Worm (Caenorhabditis elegans) whole organism, mixed stage, embryonic: ENCODE results near the gene ZK355.2.

Source experiments
- M03D4.4 ChIP-seq: sonication (generic microtip); optimal IDR thresholded peaks from 2 replicates; lab custom pipeline; 2017; ENCODE audit warnings: mild to moderate bottlenecking, missing genetic modification characterization, missing compliant biosample characterization
- bed-3 ChIP-seq: fragments of 200-800 bp; sonication (Bioruptor generic); optimal IDR thresholded peaks from 3 replicates; lab custom pipeline; 2018; ENCODE audit warnings: mild to moderate bottlenecking, missing genetic modification characterization, moderate library complexity, missing compliant biosample characterization
- blmp-1 ChIP-seq: fragments of 150-350 bp; optimal IDR thresholded peaks from 2 replicates; lab custom pipeline; 2014; ENCODE audit warnings: missing biosample characterization, missing genetic modification characterization
- ceh-39 ChIP-seq: fragments of 150-350 bp; optimal IDR thresholded peaks from 2 replicates; lab custom pipeline; 2014; ENCODE audit warnings: missing biosample characterization, missing genetic modification characterization
- ceh-43 ChIP-seq: fragments of 200-800 bp; sonication (Bioruptor generic); optimal IDR thresholded peaks from 2 replicates; lab custom pipeline; 2018; ENCODE audit warnings: mild to moderate bottlenecking, missing genetic modification characterization, moderate library complexity, missing compliant biosample characterization
- ceh-83 ChIP-seq: fragments of 200-800 bp; sonication (Bioruptor generic); optimal IDR thresholded peaks from 2 replicates; lab custom pipeline; 2018; ENCODE audit warnings: mild to moderate bottlenecking, missing genetic modification characterization, missing compliant biosample characterization
- ces-1 ChIP-seq: fragments of 150-350 bp; optimal IDR thresholded peaks from 2 replicates; lab custom pipeline; 2014; ENCODE audit warnings: missing biosample characterization, missing genetic modification reagents, missing genetic modification characterization
- cnd-1 ChIP-seq: fragments of 200-800 bp; sonication (Bioruptor generic); optimal IDR thresholded peaks from 2 replicates; lab custom pipeline; 2018; ENCODE audit warnings: mild to moderate bottlenecking, missing genetic modification characterization, missing compliant biosample characterization
- drap-1 ChIP-seq: fragments of 200-800 bp; sonication (Bioruptor generic); optimal IDR thresholded peaks from 3 replicates; lab custom pipeline; 2018; ENCODE audit warnings: mild to moderate bottlenecking, missing genetic modification characterization, missing compliant biosample characterization
- elt-1 ChIP-seq: sonication (generic microtip); optimal IDR thresholded peaks from 2 replicates; lab custom pipeline; 2017; ENCODE audit warnings: missing genetic modification characterization, mild to moderate bottlenecking, missing compliant biosample characterization, antibody characterized with exemption, moderate library complexity, borderline replicate concordance; ENCODE audit not compliant: insufficient read depth
- elt-3 ChIP-seq: fragments of 150-350 bp; optimal IDR thresholded peaks from 2 replicates; lab custom pipeline; 2014; ENCODE audit warnings: missing biosample characterization, missing genetic modification characterization
- flh-1 ChIP-seq: fragments of 200-800 bp; sonication (Bioruptor generic); optimal IDR thresholded peaks from 2 replicates; lab custom pipeline; 2018; ENCODE audit warnings: mild to moderate bottlenecking, missing genetic modification characterization, moderate library complexity, missing compliant biosample characterization
- hlh-1 ChIP-seq: fragments of 150-350 bp; optimal IDR thresholded peaks from 2 replicates; lab custom pipeline; 2014; ENCODE audit warnings: missing biosample characterization, missing genetic modification reagents, missing genetic modification characterization
- lin-13 ChIP-seq: fragments of 150-350 bp; optimal IDR thresholded peaks from 2 replicates; lab custom pipeline; 2014; ENCODE audit warnings: missing biosample characterization, missing genetic modification characterization
- lin-32 ChIP-seq: fragments of 200-800 bp; sonication (Bioruptor generic); optimal IDR thresholded peaks from 2 replicates; lab custom pipeline; 2018; ENCODE audit warnings: mild to moderate bottlenecking, missing genetic modification characterization, missing compliant biosample characterization
- lsy-2 ChIP-seq: fragments of 150-350 bp; optimal IDR thresholded peaks from 2 replicates; lab custom pipeline; 2014; ENCODE audit warnings: missing biosample characterization, missing genetic modification characterization
- mep-1 ChIP-seq: fragments of 150-350 bp; optimal IDR thresholded peaks from 2 replicates; lab custom pipeline; 2017; ENCODE audit warnings: missing biosample characterization, missing genetic modification reagents, missing genetic modification characterization, inconsistent platforms
- mls-2 ChIP-seq: sonication (generic microtip); optimal IDR thresholded peaks from 2 replicates; lab custom pipeline; 2016; ENCODE audit warnings: mild to moderate bottlenecking, missing genetic modification characterization, moderate library complexity, missing compliant biosample characterization
- nhr-12 ChIP-seq: fragments of 150-350 bp; optimal IDR thresholded peaks from 2 replicates; lab custom pipeline; 2014; ENCODE audit warnings: missing biosample characterization, missing genetic modification characterization
- nhr-2 ChIP-seq: fragments of 150-350 bp; optimal IDR thresholded peaks from 2 replicates; lab custom pipeline; 2014; ENCODE audit warnings: missing biosample characterization, missing genetic modification characterization
- nhr-237 ChIP-seq: fragments of 150-350 bp; optimal IDR thresholded peaks from 2 replicates; lab custom pipeline; 2014; ENCODE audit warnings: missing biosample characterization, missing genetic modification characterization
- nhr-28 ChIP-seq: fragments of 150-350 bp; optimal IDR thresholded peaks from 2 replicates; lab custom pipeline; 2014; ENCODE audit warnings: missing biosample characterization, missing genetic modification characterization
- pha-4 ChIP-seq: fragments of 150-350 bp; optimal IDR thresholded peaks from 2 replicates; lab custom pipeline; 2018; ENCODE audit warnings: missing biosample characterization, missing genetic modification reagents, missing genetic modification characterization
- sem-2 ChIP-seq: fragments of 200-800 bp; sonication (Bioruptor generic); optimal IDR thresholded peaks from 2 replicates; lab custom pipeline; 2018; ENCODE audit warnings: mild to moderate bottlenecking, missing genetic modification characterization, missing compliant biosample characterization
- snpc-4 ChIP-seq: fragments of 150-350 bp; optimal IDR thresholded peaks from 2 replicates; lab custom pipeline; 2014; ENCODE audit warnings: missing biosample characterization, missing genetic modification characterization
- sptf-1 ChIP-seq: sonication (generic microtip); optimal IDR thresholded peaks from 2 replicates; lab custom pipeline; 2017; ENCODE audit warnings: mild to moderate bottlenecking, missing genetic modification characterization, moderate library complexity, missing compliant biosample characterization
- tbx-8 ChIP-seq: fragments of 200-800 bp; sonication (Bioruptor generic); optimal IDR thresholded peaks from 2 replicates; lab custom pipeline; 2018; ENCODE audit warnings: mild to moderate bottlenecking, missing genetic modification characterization, moderate library complexity, missing compliant biosample characterization
- unc-120 ChIP-seq: sonication (generic microtip); optimal IDR thresholded peaks from 2 replicates; lab custom pipeline; 2017; ENCODE audit warnings: missing genetic modification characterization, missing compliant biosample characterization; ENCODE audit not compliant: poor library complexity, severe bottlenecking
- unc-39 ChIP-seq: fragments of 150-350 bp; optimal IDR thresholded peaks from 2 replicates; lab custom pipeline; 2014; ENCODE audit warnings: missing biosample characterization, missing genetic modification characterization
- zip-8 ChIP-seq: fragments of 150-350 bp; optimal IDR thresholded peaks from 2 replicates; lab custom pipeline; 2014; ENCODE audit warnings: missing biosample characterization, missing genetic modification characterization
- ztf-11 ChIP-seq: fragments of 150-350 bp; optimal IDR thresholded peaks from 2 replicates; lab custom pipeline; 2014; ENCODE audit warnings: missing biosample characterization, missing genetic modification characterization

Gene ZK355.2

ce11 chrII:2923617-2924016 lies at the start of gene ZK355.2:
TSS of gene ZK355.2 (plus strand) at chrII:2923917.
- TF ChIP-seq ceh-83 (no peak), nhr-12 (tag; lab: Kevin White, UChicago) (no peak), elt-1 (tag; lab: Kevin White, UChicago) (no peak), ceh-43 (no peak), zip-8 (tag; lab: Kevin White, UChicago) (no peak)

ce11 chrII:2874801-2875200 lies 48.9 kb upstream of the ZK355.2 start, which contains the start of gene Y110A2AL.1:
TSS of gene Y110A2AL.1 (plus strand) at chrII:2875101.
- TF ChIP-seq sem-2 (GFP tag; lab: Kevin White, UChicago) (no peak), lsy-2 (tag; lab: Kevin White, UChicago) (no peak), tbx-8 (GFP tag; lab: Kevin White, UChicago) (no peak), nhr-28 (tag; lab: Kevin White, UChicago) (no peak), unc-120 (no peak), ces-1 (no peak), elt-3 (no peak), zip-8 (tag; lab: Kevin White, UChicago) (no peak), pha-4 (tag; lab: Kevin White, UChicago) (no peak), drap-1 (GFP tag; lab: Kevin White, UChicago) (no peak), bed-3 (no peak), lin-13 (tag; lab: Kevin White, UChicago) (no peak), nhr-12 (tag; lab: Kevin White, UChicago) (no peak), nhr-237 (tag; lab: Kevin White, UChicago) (no peak), flh-1 (GFP tag; lab: Kevin White, UChicago) (no peak)

ce11 chrII:2878909-2879308 lies 44.8 kb upstream of the ZK355.2 start:
- TF ChIP-seq unc-39 (tag; lab: Kevin White, UChicago): no peak
- no peak for TF ChIP-seq flh-1 (GFP tag; lab: Kevin White, UChicago)
- no peak for TF ChIP-seq sptf-1 (tag; lab: Kevin White, UChicago)
- TF ChIP-seq unc-120: no peak
- TF ChIP-seq snpc-4: no peak
- TF ChIP-seq sem-2 (GFP tag; lab: Kevin White, UChicago): no peak
- TF ChIP-seq pha-4 (tag; lab: Kevin White, UChicago): no peak
- no peak for TF ChIP-seq nhr-2 (tag; lab: Kevin White, UChicago)
- no peak for TF ChIP-seq ces-1
- no peak for TF ChIP-seq nhr-28 (tag; lab: Kevin White, UChicago)
- TF ChIP-seq ceh-43: no peak
- TF ChIP-seq hlh-1: no peak
- no peak for TF ChIP-seq bed-3
- TF ChIP-seq M03D4.4 (tag; lab: Kevin White, UChicago): no peak
- no peak for TF ChIP-seq mep-1 (tag; lab: Kevin White, UChicago)
- TF ChIP-seq cnd-1 (tag; lab: Kevin White, UChicago): no peak
- no peak for TF ChIP-seq elt-1 (tag; lab: Kevin White, UChicago)
- TF ChIP-seq lin-32 (GFP tag; lab: Kevin White, UChicago): no peak
- no peak for TF ChIP-seq lsy-2 (tag; lab: Kevin White, UChicago)
- no peak for TF ChIP-seq tbx-8 (GFP tag; lab: Kevin White, UChicago)
- TF ChIP-seq, all 35 proteins: peak for 0

ce11 chrII:2881088-2881487 lies 42.6 kb upstream of the ZK355.2 start:
- TF ChIP-seq tbx-8 (GFP tag; lab: Kevin White, UChicago) (no peak), cnd-1 (tag; lab: Kevin White, UChicago) (no peak), mls-2 (no peak), pha-4 (tag; lab: Kevin White, UChicago) (no peak), drap-1 (GFP tag; lab: Kevin White, UChicago) (no peak), ceh-83 (no peak), elt-3 (no peak), sptf-1 (tag; lab: Kevin White, UChicago) (no peak)
- TF ChIP-seq, all 35 proteins: peak for 0

- TF ChIP-seq ceh-39 (tag; lab: Kevin White, UChicago): no peak
- TF ChIP-seq nhr-28 (tag; lab: Kevin White, UChicago): no peak
- TF ChIP-seq blmp-1: no peak
- no peak for TF ChIP-seq tbx-8 (GFP tag; lab: Kevin White, UChicago)
- TF ChIP-seq sptf-1 (tag; lab: Kevin White, UChicago): no peak
- no peak for TF ChIP-seq drap-1 (GFP tag; lab: Kevin White, UChicago)
- TF ChIP-seq elt-3: no peak
- no peak for TF ChIP-seq ztf-11 (tag; lab: Kevin White, UChicago)
- TF ChIP-seq, all 35 proteins: peak for 0
Measured at ce11 chrII:2884810-2885209, 38.9 kb upstream of the ZK355.2 start, which contains the start of gene pigw-1. TSS of gene pigw-1 (minus strand) at chrII:2884910.
